Fruit fly (Drosophila melanogaster): ENCODE data around the gene CG3277.

DNA sequence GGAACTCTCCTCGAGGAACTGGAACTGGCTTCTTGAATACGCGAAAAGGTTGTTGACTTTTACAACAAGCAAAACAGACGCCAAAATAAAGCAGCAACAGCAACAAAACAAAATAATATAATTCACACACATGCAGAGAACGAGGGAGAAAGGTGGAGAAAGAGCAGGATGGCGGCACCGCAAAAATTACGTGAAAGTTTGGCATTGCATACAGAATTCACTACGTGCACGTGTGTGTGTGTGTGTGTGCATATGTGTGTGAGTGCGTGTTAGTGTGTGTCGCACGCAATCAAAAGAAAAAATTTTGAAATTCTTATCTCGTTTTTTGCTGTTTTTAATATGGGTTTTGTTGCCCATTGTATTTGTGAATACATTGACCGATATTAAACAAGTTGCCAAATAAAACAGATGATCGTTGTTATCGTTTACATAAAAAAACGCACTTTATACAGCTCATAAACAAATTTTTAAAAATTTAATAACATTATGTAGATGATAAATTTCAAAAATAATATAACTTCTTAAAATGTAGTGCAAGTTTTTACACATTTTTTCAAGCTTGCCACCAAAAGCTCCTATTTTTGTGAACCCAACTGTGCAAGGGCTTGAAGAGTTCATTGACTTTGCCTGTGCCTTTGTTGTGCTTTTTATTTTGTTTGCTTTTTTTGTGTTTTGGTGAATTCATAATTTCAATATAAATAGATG, 37.5 kb downstream of the CG3277 start:
- TF ChIP-seq CG8478 (optimal IDR thresholded peaks at IDR 0.05) (no peak), CTCF (optimal IDR thresholded peaks at IDR 0.05) (no peak)

Data from S2 (cell line).